Fruit fly (Drosophila melanogaster) whole organism, pupa: ENCODE data around the gene S6k.

Experiments
- CG10348 ChIP-seq: fragments of 200-800 bp; sonication (Bioruptor generic); IDR thresholded peaks from 2 replicates; pipeline ENCODE4 v1.3.6; 2022; ENCODE audit warnings: missing biosample characterization, missing genetic modification characterization
- CG12605 ChIP-seq: fragments of 200-800 bp; sonication (Bioruptor generic); IDR thresholded peaks from 2 replicates; pipeline ENCODE4 v1.3.6; 2022; ENCODE audit warnings: missing biosample characterization, missing genetic modification characterization
- CG13204 ChIP-seq: fragments of 200-800 bp; sonication (Bioruptor generic); optimal IDR thresholded peaks from 2 replicates; lab custom pipeline; 2018; ENCODE audit warnings: missing biosample characterization, mild to moderate bottlenecking, missing genetic modification characterization, moderate library complexity
- CG14655 ChIP-seq: fragments of 200-800 bp; sonication (Bioruptor generic); optimal IDR thresholded peaks from 3 replicates; lab custom pipeline; 2017; ENCODE audit warnings: mild to moderate bottlenecking, missing biosample characterization, missing genetic modification reagents, missing genetic modification characterization
- CG15710 ChIP-seq: fragments of 200-800 bp; sonication (Bioruptor generic); optimal IDR thresholded peaks from 2 replicates; lab custom pipeline; 2018; ENCODE audit warnings: missing biosample characterization, mild to moderate bottlenecking, missing genetic modification characterization, moderate library complexity
- CG17806 ChIP-seq: fragments of 200-800 bp; sonication (Bioruptor generic); optimal IDR thresholded peaks from 2 replicates; lab custom pipeline; 2018; ENCODE audit warnings: missing biosample characterization, mild to moderate bottlenecking, missing genetic modification characterization, moderate library complexity
- CG32121 ChIP-seq: fragments of 200-800 bp; sonication (Bioruptor generic); IDR thresholded peaks from 2 replicates; pipeline ENCODE4 v1.3.6; 2022; ENCODE audit warnings: missing biosample characterization, missing genetic modification characterization
- CG34367 ChIP-seq: fragments of 200-800 bp; sonication (Bioruptor generic); optimal IDR thresholded peaks from 2 replicates; lab custom pipeline; 2018; ENCODE audit warnings: missing biosample characterization, mild to moderate bottlenecking, missing genetic modification characterization
- CG4496 ChIP-seq: fragments of 200-800 bp; sonication (Bioruptor generic); IDR thresholded peaks from 3 replicates; pipeline ENCODE4 v1.3.6; 2022; ENCODE audit warnings: missing biosample characterization, missing genetic modification characterization
- CG8159 ChIP-seq: fragments of 200-800 bp; sonication (Bioruptor generic); optimal IDR thresholded peaks from 3 replicates; lab custom pipeline; 2018; ENCODE audit warnings: missing biosample characterization, mild to moderate bottlenecking, missing genetic modification characterization, moderate library complexity
- CG8301 ChIP-seq: fragments of 200-800 bp; sonication (Bioruptor generic); optimal IDR thresholded peaks from 2 replicates; lab custom pipeline; 2018; ENCODE audit warnings: missing biosample characterization, mild to moderate bottlenecking, missing genetic modification characterization
- CG9948 ChIP-seq: fragments of 200-800 bp; sonication (Bioruptor generic); optimal IDR thresholded peaks from 2 replicates; lab custom pipeline; 2018; ENCODE audit warnings: missing biosample characterization, mild to moderate bottlenecking, missing genetic modification characterization, moderate library complexity
- D1 ChIP-seq: fragments of 200-800 bp; sonication (Bioruptor generic); optimal IDR thresholded peaks from 2 replicates; lab custom pipeline; 2018; ENCODE audit warnings: missing biosample characterization, mild to moderate bottlenecking, missing genetic modification characterization, moderate library complexity
- EcR ChIP-seq: fragments of 200-800 bp; sonication (Bioruptor generic); optimal IDR thresholded peaks from 3 replicates; lab custom pipeline; 2019; ENCODE audit warnings: missing biosample characterization, missing genetic modification characterization, mild to moderate bottlenecking, moderate library complexity, missing genetic modification reagents
- Ets98B ChIP-seq: fragments of 200-800 bp; sonication (Bioruptor generic); IDR thresholded peaks from 2 replicates; pipeline ENCODE4 v1.3.6; 2022; ENCODE audit warnings: missing biosample characterization, missing genetic modification characterization
- Pif1A ChIP-seq: fragments of 200-800 bp; sonication (Bioruptor generic); optimal IDR thresholded peaks from 3 replicates; lab custom pipeline; 2016; ENCODE audit warnings: missing biosample characterization, missing genetic modification characterization
- Pif1B ChIP-seq: fragments of 200-800 bp; sonication (Bioruptor generic); optimal IDR thresholded peaks from 3 replicates; lab custom pipeline; 2016; ENCODE audit warnings: missing biosample characterization, missing genetic modification characterization
- Snoo ChIP-seq: fragments of 200-800 bp; sonication (Bioruptor generic); optimal IDR thresholded peaks from 3 replicates; lab custom pipeline; 2017; ENCODE audit warnings: missing biosample characterization, mild to moderate bottlenecking, missing genetic modification characterization, inconsistent platforms
- fd96Ca ChIP-seq: fragments of 200-800 bp; sonication (Bioruptor generic); IDR thresholded peaks from 3 replicates; pipeline ENCODE4 v1.3.6; 2022; ENCODE audit warnings: missing biosample characterization, missing genetic modification characterization
- gl ChIP-seq: fragments of 200-800 bp; sonication (Bioruptor generic); optimal IDR thresholded peaks from 2 replicates; lab custom pipeline; 2018; ENCODE audit warnings: missing biosample characterization, mild to moderate bottlenecking, missing genetic modification characterization
- rn ChIP-seq: fragments of 200-800 bp; sonication (Bioruptor generic); IDR thresholded peaks from 2 replicates; pipeline ENCODE4 v1.3.6; 2022; ENCODE audit warnings: missing biosample characterization, missing genetic modification characterization

S6k gene

dm6 chr3L:5848929-5849328, 38.2 kb upstream of the S6k start:
- TF ChIP-seq D1 (tag; lab: Kevin White, UChicago): no peak
- TF ChIP-seq CG10348: no peak
- TF ChIP-seq CG17806: no peak
- TF ChIP-seq CG13204: peak; percentile 31

dm6 chr3L:5845466-5845865, 34.7 kb upstream of the S6k start, which contains the start of gene vn:
vn (minus strand) TSS chr3L:5845664.
- TF ChIP-seq CG15710 (no peak), Snoo (no peak), gl (tag; lab: Kevin White, UChicago) (no peak), CG13204 (peak; percentile 44), CG10348 (no peak), CG12605 (GFP tag; lab: Robert Waterston, UW) (peak; percentile 35; the same call in 1 of the 2 replicates), CG32121 (peak; percentile 49; the same call in 1 of the 2 replicates), CG9948 (tag; lab: Kevin White, UChicago) (no peak), Pif1A (no peak), Ets98B (GFP tag; lab: Robert Waterston, UW) (peak; percentile 59), CG17806 (no peak), EcR (GFP tag; lab: Kevin White, UChicago) (no peak), fd96Ca (0 out of 3 replicates have a peak, but pooled peaks have one; percentile 50)

- TF ChIP-seq CG34367 (tag; lab: Kevin White, UChicago) (no peak), CG8301 (tag; lab: Kevin White, UChicago) (no peak), Snoo (no peak), D1 (tag; lab: Kevin White, UChicago) (no peak), Pif1B (GFP tag; lab: Kevin White, UChicago) (no peak), CG10348 (no peak), CG4496 (GFP tag; lab: Robert Waterston, UW) (0 out of 3 replicates have a peak, but pooled peaks have one; percentile 30), CG8159 (no peak), CG17806 (no peak), fd96Ca (no peak), Pif1A (no peak), CG9948 (tag; lab: Kevin White, UChicago) (no peak), rn (GFP tag; lab: Robert Waterston, UW) (0 out of 2 replicates have a peak, but pooled peaks have one; percentile 5), gl (tag; lab: Kevin White, UChicago) (no peak), CG12605 (GFP tag; lab: Robert Waterston, UW) (no peak), Ets98B (GFP tag; lab: Robert Waterston, UW) (no peak), CG14655 (no peak), CG13204 (no peak), CG15710 (no peak), CG32121 (peak; percentile 38; the same call in 1 of the 2 replicates), EcR (GFP tag; lab: Kevin White, UChicago) (no peak)
- TF ChIP-seq, all 21 proteins: peak for 3
Measured at dm6 chr3L:5843895-5844576, 33.3 kb upstream of the S6k start.

dm6 chr3L:5840847-5841246, 30.1 kb upstream of the S6k start:
- TF ChIP-seq fd96Ca: no peak
- peak; percentile 24 for TF ChIP-seq CG8301 (tag; lab: Kevin White, UChicago)
- peak; percentile 20 for TF ChIP-seq CG15710
- TF ChIP-seq Pif1A: no peak
- TF ChIP-seq CG34367 (tag; lab: Kevin White, UChicago): no peak
- TF ChIP-seq CG32121: no peak
- no peak for TF ChIP-seq rn (GFP tag; lab: Robert Waterston, UW)
- no peak for TF ChIP-seq gl (tag; lab: Kevin White, UChicago)
- TF ChIP-seq CG4496 (GFP tag; lab: Robert Waterston, UW): no peak
- TF ChIP-seq CG10348: no peak
- TF ChIP-seq CG9948 (tag; lab: Kevin White, UChicago): peak; percentile 52
- TF ChIP-seq EcR (GFP tag; lab: Kevin White, UChicago): no peak
- TF ChIP-seq Ets98B (GFP tag; lab: Robert Waterston, UW): no peak
- peak; percentile 46 for TF ChIP-seq CG14655
- no peak for TF ChIP-seq D1 (tag; lab: Kevin White, UChicago)
- TF ChIP-seq CG8159: peak; percentile 42
- no peak for TF ChIP-seq Pif1B (GFP tag; lab: Kevin White, UChicago)
- no peak for TF ChIP-seq CG13204
- TF ChIP-seq Snoo: no peak
- peak; percentile 25 for TF ChIP-seq CG17806
- no peak for TF ChIP-seq CG12605 (GFP tag; lab: Robert Waterston, UW)

- TF ChIP-seq D1 (tag; lab: Kevin White, UChicago) (no peak), CG13204 (no peak), fd96Ca (no peak), CG4496 (GFP tag; lab: Robert Waterston, UW) (no peak), CG12605 (GFP tag; lab: Robert Waterston, UW) (no peak), CG34367 (tag; lab: Kevin White, UChicago) (no peak), Pif1B (GFP tag; lab: Kevin White, UChicago) (no peak), CG15710 (no peak), EcR (GFP tag; lab: Kevin White, UChicago) (no peak), rn (GFP tag; lab: Robert Waterston, UW) (no peak), CG17806 (no peak), CG32121 (no peak), Pif1A (no peak), CG8301 (tag; lab: Kevin White, UChicago) (no peak), gl (tag; lab: Kevin White, UChicago) (no peak), Snoo (no peak), CG10348 (no peak)
Measured at dm6 chr3L:5838880-5839279, 28.1 kb upstream of the S6k start.

dm6 chr3L:5838295-5838694, 27.6 kb upstream of the S6k start:
- no peak for TF ChIP-seq rn (GFP tag; lab: Robert Waterston, UW)
- TF ChIP-seq CG14655: no peak
- no peak for TF ChIP-seq gl (tag; lab: Kevin White, UChicago)
- TF ChIP-seq Pif1B (GFP tag; lab: Kevin White, UChicago): no peak
- no peak for TF ChIP-seq Ets98B (GFP tag; lab: Robert Waterston, UW)
- no peak for TF ChIP-seq CG8301 (tag; lab: Kevin White, UChicago)
- no peak for TF ChIP-seq CG8159
- TF ChIP-seq CG34367 (tag; lab: Kevin White, UChicago): no peak
- TF ChIP-seq CG17806: no peak
- TF ChIP-seq Pif1A: no peak
- TF ChIP-seq CG12605 (GFP tag; lab: Robert Waterston, UW): no peak
- no peak for TF ChIP-seq EcR (GFP tag; lab: Kevin White, UChicago)
- no peak for TF ChIP-seq CG13204
- no peak for TF ChIP-seq CG15710
- no peak for TF ChIP-seq CG4496 (GFP tag; lab: Robert Waterston, UW)
- TF ChIP-seq, all 21 proteins: peak for 0
